Worm (Caenorhabditis elegans) whole organism, L4 larva: ENCODE measurements around the gene C15H9.3.

Source experiments
- mdl-1 ChIP-seq, 2 experiments: fragments of 150-350 bp in 1 of 2; sonication (generic microtip) in 1 of 2; optimal IDR thresholded peaks; 2 replicates each; lab custom pipeline; 2014 to 2017; ENCODE audit warnings: missing biosample characterization in 2 of 2, missing genetic modification characterization in 2 of 2
- nhr-11 ChIP-seq: fragments of 150-350 bp; optimal IDR thresholded peaks from 2 replicates; lab custom pipeline; 2014; ENCODE audit warnings: missing biosample characterization, missing genetic modification characterization
- nhr-48 ChIP-seq: sonication (generic microtip); optimal IDR thresholded peaks from 2 replicates; lab custom pipeline; 2016; ENCODE audit warnings: mild to moderate bottlenecking, missing genetic modification characterization, missing compliant biosample characterization
- skn-1 ChIP-seq: fragments of 150-350 bp; optimal IDR thresholded peaks from 2 replicates; lab custom pipeline; 2014; ENCODE audit warnings: missing biosample characterization, missing genetic modification characterization
- zfp-3 ChIP-seq: fragments of 200-800 bp; sonication (Bioruptor generic); conservative IDR thresholded peaks from 2 replicates; pipeline ENCODE4 v1.3.6; 2022; ENCODE audit warnings: missing genetic modification reagents, missing genetic modification characterization, missing compliant biosample characterization

DNA sequence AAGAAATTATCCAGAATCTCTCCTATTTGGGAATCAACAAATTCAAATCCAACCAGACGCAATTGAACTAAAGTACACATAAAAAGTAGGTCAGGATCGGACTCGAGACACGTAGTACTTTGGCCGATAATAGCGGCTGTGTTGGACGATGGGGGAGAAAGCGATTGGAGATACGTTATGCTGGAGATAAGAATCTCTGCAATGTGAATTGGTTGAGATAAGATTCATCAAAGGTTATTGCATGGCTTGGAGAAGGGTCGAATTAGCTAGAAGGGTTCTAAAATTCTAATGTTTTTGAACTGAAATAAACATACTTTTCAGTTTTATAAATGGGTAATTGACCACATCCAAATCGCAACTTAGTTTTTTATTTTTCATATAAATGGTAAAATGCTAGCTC, 23.1 kb upstream of the C15H9.3 start:
- TF ChIP-seq zfp-3 (GFP tag; lab: Robert Waterston, UW) (no peak), nhr-48 (tag; lab: Kevin White, UChicago) (no peak), skn-1 (no peak), nhr-11 (tag; lab: Kevin White, UChicago) (no peak), mdl-1 (tag; optimal IDR thresholded peaks at IDR 0.05; lab: Kevin White, UChicago) (no peak)
